Fruit fly (Drosophila melanogaster): Measurements from ENCODE around the gene CG42570.

DNA sequence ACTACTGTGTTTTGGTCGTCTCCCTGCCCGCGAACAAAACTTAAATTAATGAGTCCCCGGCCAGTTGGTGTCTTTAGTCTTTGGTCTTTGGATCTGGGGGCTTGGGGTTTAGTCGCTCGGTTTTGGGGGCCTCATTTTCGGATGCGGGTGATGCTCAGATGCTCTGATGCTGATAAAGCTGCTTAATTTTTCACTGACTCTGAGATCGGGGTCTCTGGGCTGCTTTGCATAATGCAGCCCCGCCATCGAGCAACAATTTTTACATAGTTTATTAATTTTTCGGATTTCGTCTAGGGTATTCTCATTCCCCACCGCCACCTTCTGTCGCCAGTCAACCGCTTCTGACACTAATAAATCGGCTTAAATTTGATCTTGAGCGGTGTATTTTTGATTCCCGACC is 15.4 kb upstream of the CG42570 start:
- TF ChIP-seq CG6689 (GFP tag; IDR thresholded peaks at IDR 0.05) (no peak), maf-S (GFP tag; optimal IDR thresholded peaks at IDR 0.05) (no peak), CG14860 (GFP tag; IDR thresholded peaks at IDR 0.05; ENCODE audit: partially characterized antibody) (no peak), Dfd (GFP tag; optimal IDR thresholded peaks at IDR 0.05) (no peak), CG1647 (GFP tag; optimal IDR thresholded peaks at IDR 0.05) (no peak), Oaz (GFP tag; IDR thresholded peaks at IDR 0.05) (no peak), CG12299 (tag; optimal IDR thresholded peaks at IDR 0.05) (no peak), lab (GFP tag; optimal IDR thresholded peaks at IDR 0.05) (no peak), CTCF (GFP tag; optimal IDR thresholded peaks at IDR 0.05) (no peak), CG10565 (GFP tag; optimal IDR thresholded peaks at IDR 0.05) (no peak)
